Worm (Caenorhabditis elegans) whole organism, L4 larva: ENCODE measurements around the gene C24H11.1.

ENCODE experiments used
- Y5F2A.4 ChIP-seq: fragments of 200-800 bp; sonication (Bioruptor generic); optimal IDR thresholded peaks from 2 replicates; lab custom pipeline; 2018; ENCODE audit warnings: mild to moderate bottlenecking, missing genetic modification characterization, missing compliant biosample characterization
- ama-1 ChIP-seq: fragments of 150-350 bp; optimal IDR thresholded peaks from 2 replicates; lab custom pipeline; 2014; ENCODE audit warnings: inconsistent platforms, mixed read lengths
- ceh-28 ChIP-seq: fragments of 150-350 bp; optimal IDR thresholded peaks from 2 replicates; lab custom pipeline; 2014; ENCODE audit warnings: missing biosample characterization, missing genetic modification reagents, missing genetic modification characterization
- egl-27 ChIP-seq: sonication (generic microtip); optimal IDR thresholded peaks from 3 replicates; lab custom pipeline; 2017; ENCODE audit warnings: missing biosample characterization, missing genetic modification reagents, missing genetic modification characterization
- jun-1 ChIP-seq: fragments of 150-350 bp; optimal IDR thresholded peaks from 2 replicates; lab custom pipeline; 2014; ENCODE audit warnings: missing biosample characterization, missing genetic modification reagents, missing genetic modification characterization
- lin-13 ChIP-seq: fragments of 150-350 bp; optimal IDR thresholded peaks from 2 replicates; lab custom pipeline; 2014; ENCODE audit warnings: missing biosample characterization, missing genetic modification reagents, missing genetic modification characterization
- lin-15B ChIP-seq: fragments of 150-350 bp; sonication (generic microtip); optimal IDR thresholded peaks from 3 replicates; lab custom pipeline; 2014; ENCODE audit warnings: missing biosample characterization, missing genetic modification characterization
- mdl-1 ChIP-seq, 2 experiments: fragments of 150-350 bp in 1 of 2; sonication (generic microtip) in 1 of 2; optimal IDR thresholded peaks; 2 replicates each; lab custom pipeline; 2014 to 2017; ENCODE audit warnings: missing biosample characterization in 2 of 2, missing genetic modification characterization in 2 of 2
- mep-1 ChIP-seq: fragments of 150-350 bp; sonication (generic microtip); optimal IDR thresholded peaks from 3 replicates; lab custom pipeline; 2014; ENCODE audit warnings: missing biosample characterization, missing genetic modification characterization
- nhr-11 ChIP-seq: fragments of 150-350 bp; optimal IDR thresholded peaks from 2 replicates; lab custom pipeline; 2014; ENCODE audit warnings: missing biosample characterization, missing genetic modification characterization
- nhr-237 ChIP-seq: sonication (generic microtip); optimal IDR thresholded peaks from 2 replicates; lab custom pipeline; 2017; ENCODE audit warnings: missing biosample characterization, missing genetic modification characterization
- ztf-11 ChIP-seq: fragments of 150-350 bp; optimal IDR thresholded peaks from 2 replicates; lab custom pipeline; 2014; ENCODE audit warnings: missing biosample characterization, missing genetic modification characterization

DNA sequence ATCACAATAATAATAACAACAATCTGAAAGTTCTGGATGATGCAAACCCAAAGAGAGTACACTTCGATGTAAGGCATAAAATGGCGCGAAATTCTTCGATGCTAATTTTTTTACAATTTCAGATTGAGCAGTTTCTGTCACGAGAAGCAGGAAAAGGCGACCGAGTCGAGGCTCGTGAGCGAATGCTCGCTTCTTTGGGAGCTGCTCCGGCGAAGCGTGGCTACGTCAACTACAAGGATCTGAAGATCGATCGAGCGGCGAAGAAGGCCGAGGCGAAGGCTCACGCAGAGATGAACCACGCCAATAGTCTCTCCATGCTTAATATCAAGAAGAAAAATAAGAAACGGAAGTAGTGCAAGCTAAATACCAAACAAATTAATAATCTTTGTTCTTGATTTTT, 36.6 kb downstream of the C24H11.1 start:
- TF ChIP-seq egl-27 (tag; lab: Kevin White, UChicago) (no peak), lin-13 (GFP tag; lab: Kevin White, UChicago) (no peak), ceh-28 (tag; lab: Kevin White, UChicago) (no peak), ama-1 (no peak), lin-15B (tag; lab: Kevin White, UChicago) (no peak), ztf-11 (no peak), mdl-1 (tag; optimal IDR thresholded peaks at IDR 0.05; lab: Kevin White, UChicago) (no peak), jun-1 (no peak), mep-1 (tag; lab: Kevin White, UChicago) (no peak), nhr-11 (tag; lab: Kevin White, UChicago) (no peak), Y5F2A.4 (no peak), nhr-237 (tag; lab: Kevin White, UChicago) (no peak)
